Worm (Caenorhabditis elegans): Measurements from ENCODE around the gene R02E4.3.

DNA sequence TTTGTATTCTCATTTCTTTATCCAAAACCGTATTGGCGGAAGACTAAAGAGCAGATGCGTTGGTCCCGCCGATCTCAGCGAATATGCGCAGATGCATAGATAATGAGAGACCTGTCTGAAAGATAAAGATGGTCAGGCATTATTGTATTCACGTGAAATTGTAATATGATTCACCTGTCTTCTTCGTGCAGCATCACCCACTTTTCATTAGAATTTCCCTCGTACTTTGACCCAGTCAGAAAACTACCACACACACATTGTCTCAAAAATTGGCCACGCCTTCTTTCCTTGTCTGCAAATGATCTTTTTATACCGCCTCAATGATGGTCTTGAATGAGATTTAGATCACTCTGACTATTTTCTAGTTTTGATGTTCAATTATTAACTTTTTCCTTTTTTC is 44.1 kb upstream of the R02E4.3 start:
- TF ChIP-seq klf-2 (GFP tag; conservative IDR thresholded peaks at IDR 0.05) (no peak), ztf-23 (GFP tag; IDR thresholded peaks at IDR 0.05) (no peak), ztf-29 (GFP tag; IDR thresholded peaks at IDR 0.05) (no peak), flt-1 (GFP tag; IDR thresholded peaks at IDR 0.05) (no peak), ref-1 (GFP tag; conservative IDR thresholded peaks at IDR 0.05) (no peak), tab-1 (GFP tag; IDR thresholded peaks at IDR 0.05) (no peak), T22C8.4 (GFP tag; IDR thresholded peaks at IDR 0.05) (no peak), med-1 (GFP tag; optimal IDR thresholded peaks at IDR 0.05; ENCODE audit: insufficient read depth) (no peak), cog-1 (tag; optimal IDR thresholded peaks at IDR 0.05) (no peak)
